Fruit fly (Drosophila melanogaster): ENCODE results near the gene brv3.

dm6 chrX:2657220-2657619, 32.8 kb upstream of the brv3 start:
- TF ChIP-seq CG32121 (GFP tag; IDR thresholded peaks at IDR 0.05) (no peak), Pif1B (GFP tag; optimal IDR thresholded peaks at IDR 0.05) (no peak), EcR (GFP tag; optimal IDR thresholded peaks at IDR 0.05) (no peak), CG13204 (GFP tag; optimal IDR thresholded peaks at IDR 0.05) (no peak), CG10348 (GFP tag; IDR thresholded peaks at IDR 0.05) (no peak), CG12605 (GFP tag; IDR thresholded peaks at IDR 0.05) (no peak), CG8159 (tag; optimal IDR thresholded peaks at IDR 0.05) (no peak), rn (GFP tag; IDR thresholded peaks at IDR 0.05) (no peak), CG8301 (tag; optimal IDR thresholded peaks at IDR 0.05) (no peak)

Measured in whole organism, pupa.